Fruit fly (Drosophila melanogaster) whole organism, prepupa: ENCODE data around the gene Bug22.

Experiments used
- Blimp-1 ChIP-seq: fragments of 200-800 bp; sonication (Bioruptor generic); optimal IDR thresholded peaks from 3 replicates; lab custom pipeline; 2017; ENCODE audit warnings: missing biosample characterization, missing genetic modification characterization, mild to moderate bottlenecking, moderate library complexity, missing genetic modification reagents
- CG15336 ChIP-seq: fragments of 200-800 bp; sonication (Bioruptor generic); IDR thresholded peaks from 2 replicates; pipeline ENCODE4 v1.3.6; 2022; ENCODE audit warnings: missing biosample characterization, missing genetic modification characterization
- CG34406 ChIP-seq: fragments of 200-800 bp; sonication (Bioruptor generic); optimal IDR thresholded peaks from 3 replicates; lab custom pipeline; 2016; ENCODE audit warnings: missing biosample characterization, missing genetic modification characterization
- Eip93F ChIP-seq: fragments of 200-800 bp; sonication (Bioruptor generic); optimal IDR thresholded peaks from 2 replicates; lab custom pipeline; 2016; ENCODE audit warnings: missing biosample characterization, mild to moderate bottlenecking, missing genetic modification characterization
- Ets96B ChIP-seq: fragments of 200-800 bp; optimal IDR thresholded peaks from 2 replicates; lab custom pipeline; 2019; ENCODE audit warnings: missing biosample characterization, mild to moderate bottlenecking, missing genetic modification characterization, moderate library complexity
- achi ChIP-seq: fragments of 200-800 bp; sonication (Bioruptor generic); optimal IDR thresholded peaks from 3 replicates; lab custom pipeline; 2016; ENCODE audit warnings: missing biosample characterization, missing genetic modification characterization
- fd59A ChIP-seq: fragments of 200-800 bp; sonication (Bioruptor generic); optimal IDR thresholded peaks from 2 replicates; lab custom pipeline; 2017; ENCODE audit warnings: missing biosample characterization, mild to moderate bottlenecking, missing genetic modification characterization, missing genetic modification reagents

Gene Bug22

DNA sequence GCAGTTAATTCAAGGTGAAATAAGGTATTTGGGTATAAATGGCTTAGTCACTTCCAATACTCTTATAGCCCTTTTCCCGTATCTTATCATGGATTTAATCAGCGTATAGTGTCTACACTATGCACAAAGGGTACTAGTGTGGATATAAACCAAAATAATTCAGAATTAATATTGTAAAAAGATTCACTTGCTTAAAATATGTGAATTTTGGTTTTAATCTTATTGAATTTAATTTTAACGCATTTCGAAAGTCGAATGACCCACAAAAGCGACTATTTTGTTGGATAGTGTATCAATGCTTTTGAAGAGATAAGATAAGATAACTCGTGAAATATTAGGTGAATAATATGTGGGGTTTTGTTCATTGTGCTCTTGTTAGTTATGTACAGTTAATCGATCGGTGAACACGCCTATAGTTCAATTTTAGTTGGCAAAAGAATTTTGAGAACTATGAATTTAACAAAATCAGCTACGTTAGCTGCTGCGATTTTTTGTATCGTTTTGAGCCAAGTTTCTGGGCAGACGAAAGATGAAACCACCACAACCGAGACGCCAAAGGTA lies 48.7 kb downstream of the Bug22 start, which contains the start of gene CG5096 (continued):
- TF ChIP-seq Blimp-1 (GFP tag; lab: Kevin White, UChicago) (no peak), Eip93F (peak; percentile 81), achi (GFP tag; lab: Kevin White, UChicago) (no peak), fd59A (GFP tag; lab: Kevin White, UChicago) (no peak), Ets96B (tag; lab: Kevin White, UChicago) (peak; percentile 62), CG15336 (GFP tag; lab: Robert Waterston, UW) (peak; percentile 67), CG34406 (peak; percentile 73)
